Worm (Caenorhabditis elegans): ENCODE data around the gene saeg-2.

DNA sequence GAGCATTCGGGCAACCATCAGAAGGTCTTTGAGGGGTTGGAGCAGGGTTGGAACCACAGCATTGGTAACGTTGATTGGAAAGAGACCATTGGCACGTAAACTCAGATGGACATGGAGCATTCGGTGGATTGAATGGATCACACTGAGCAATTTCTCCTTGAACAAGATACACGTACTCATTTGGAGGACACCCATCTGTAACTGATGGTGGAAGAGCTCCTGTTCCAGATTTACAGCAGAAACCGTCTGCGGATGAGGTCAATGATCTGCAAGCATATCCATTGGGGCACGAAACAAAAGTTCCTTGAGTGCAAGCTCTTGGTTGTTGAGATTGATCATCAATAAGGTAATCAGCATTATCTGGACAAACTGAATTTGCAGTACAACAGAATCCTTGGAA is 38.2 kb upstream of the saeg-2 start:
- TF ChIP-seq attf-6 (GFP tag; IDR thresholded peaks at IDR 0.05) (no peak), F33H1.4 (GFP tag; IDR thresholded peaks at IDR 0.05) (no peak), snpc-3.4 (tag; optimal IDR thresholded peaks at IDR 0.05) (no peak), madf-6 (GFP tag; IDR thresholded peaks at IDR 0.05) (no peak), sea-2 (GFP tag; IDR thresholded peaks at IDR 0.05) (no peak), hlh-12 (tag; optimal IDR thresholded peaks at IDR 0.05) (no peak), let-607 (tag; optimal IDR thresholded peaks at IDR 0.05) (no peak), F49E8.2 (tag; optimal IDR thresholded peaks at IDR 0.05; ENCODE audit: insufficient read depth) (no peak), lin-26 (GFP tag; IDR thresholded peaks at IDR 0.05) (no peak), snpc-4 (GFP tag; optimal IDR thresholded peaks at IDR 0.05) (no peak), snpc-4 (tag; optimal IDR thresholded peaks at IDR 0.05) (no peak), pbrm-1 (GFP tag; IDR thresholded peaks at IDR 0.05) (no peak), K12H6.12 (tag; optimal IDR thresholded peaks at IDR 0.05) (no peak)

All from whole organism, young adult.